Worm (Caenorhabditis elegans) whole organism, L2 larva: ENCODE data around the gene C06B3.16.

ENCODE experiments used
- ceh-82 ChIP-seq: fragments of 150-350 bp; optimal IDR thresholded peaks from 2 replicates; lab custom pipeline; 2014; ENCODE audit warnings: missing biosample characterization, missing genetic modification characterization
- elt-1 ChIP-seq: fragments of 150-350 bp; optimal IDR thresholded peaks from 2 replicates; lab custom pipeline; 2014; ENCODE audit warnings: missing biosample characterization, missing genetic modification characterization
- lin-13 ChIP-seq: fragments of 150-350 bp; optimal IDR thresholded peaks from 2 replicates; lab custom pipeline; 2014; ENCODE audit warnings: missing biosample characterization, missing genetic modification reagents, missing genetic modification characterization
- lsy-2 ChIP-seq, 2 experiments: fragments of 150-350 bp in 1 of 2; sonication (generic microtip) in 1 of 2; optimal IDR thresholded peaks; 2 replicates each; lab custom pipeline; 2014 to 2017; ENCODE audit warnings: missing biosample characterization in 2 of 2, missing genetic modification characterization in 2 of 2
- sem-4 ChIP-seq: fragments of 150-350 bp; optimal IDR thresholded peaks from 2 replicates; lab custom pipeline; 2014; ENCODE audit warnings: missing biosample characterization, missing genetic modification reagents, missing genetic modification characterization
- skn-1 ChIP-seq: sonication (generic microtip); optimal IDR thresholded peaks from 2 replicates; lab custom pipeline; 2017; ENCODE audit warnings: missing biosample characterization, missing genetic modification characterization
- unc-55 ChIP-seq: fragments of 150-350 bp; sonication (generic microtip); optimal IDR thresholded peaks from 3 replicates; lab custom pipeline; 2014; ENCODE audit warnings: missing biosample characterization, missing genetic modification reagents, missing genetic modification characterization

DNA sequence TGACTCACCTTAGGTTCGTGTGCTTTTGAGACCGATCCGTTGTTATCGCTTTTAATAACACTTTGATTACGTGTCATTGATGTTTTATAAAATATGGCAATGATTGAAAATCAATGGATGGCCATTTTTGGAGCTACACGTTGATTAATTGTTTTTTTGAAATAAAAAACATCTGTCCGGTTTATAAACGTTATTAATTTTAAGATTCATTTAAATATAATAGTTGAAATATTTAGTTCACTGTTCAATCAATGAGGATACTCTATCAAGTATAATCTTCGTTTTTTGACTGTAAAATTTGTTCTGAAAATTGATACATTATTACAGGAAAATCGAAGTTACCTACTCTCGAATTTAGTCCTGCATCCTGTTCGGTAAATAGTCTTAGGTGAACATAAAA is 26.9 kb downstream of the C06B3.16 start, which contains the start of gene R10D12.10:
- TF ChIP-seq ceh-82 (tag; lab: Kevin White, UChicago) (no peak), lsy-2 (tag; optimal IDR thresholded peaks at IDR 0.05; lab: Kevin White, UChicago) (no peak), skn-1 (no peak), unc-55 (GFP tag; lab: Kevin White, UChicago) (no peak), lin-13 (GFP tag; lab: Kevin White, UChicago) (no peak), sem-4 (tag; lab: Kevin White, UChicago) (no peak), elt-1 (tag; lab: Kevin White, UChicago) (no peak)
